7 worm cellular contexts compared by ENCODE assay signal in the genomic region with DNA sequence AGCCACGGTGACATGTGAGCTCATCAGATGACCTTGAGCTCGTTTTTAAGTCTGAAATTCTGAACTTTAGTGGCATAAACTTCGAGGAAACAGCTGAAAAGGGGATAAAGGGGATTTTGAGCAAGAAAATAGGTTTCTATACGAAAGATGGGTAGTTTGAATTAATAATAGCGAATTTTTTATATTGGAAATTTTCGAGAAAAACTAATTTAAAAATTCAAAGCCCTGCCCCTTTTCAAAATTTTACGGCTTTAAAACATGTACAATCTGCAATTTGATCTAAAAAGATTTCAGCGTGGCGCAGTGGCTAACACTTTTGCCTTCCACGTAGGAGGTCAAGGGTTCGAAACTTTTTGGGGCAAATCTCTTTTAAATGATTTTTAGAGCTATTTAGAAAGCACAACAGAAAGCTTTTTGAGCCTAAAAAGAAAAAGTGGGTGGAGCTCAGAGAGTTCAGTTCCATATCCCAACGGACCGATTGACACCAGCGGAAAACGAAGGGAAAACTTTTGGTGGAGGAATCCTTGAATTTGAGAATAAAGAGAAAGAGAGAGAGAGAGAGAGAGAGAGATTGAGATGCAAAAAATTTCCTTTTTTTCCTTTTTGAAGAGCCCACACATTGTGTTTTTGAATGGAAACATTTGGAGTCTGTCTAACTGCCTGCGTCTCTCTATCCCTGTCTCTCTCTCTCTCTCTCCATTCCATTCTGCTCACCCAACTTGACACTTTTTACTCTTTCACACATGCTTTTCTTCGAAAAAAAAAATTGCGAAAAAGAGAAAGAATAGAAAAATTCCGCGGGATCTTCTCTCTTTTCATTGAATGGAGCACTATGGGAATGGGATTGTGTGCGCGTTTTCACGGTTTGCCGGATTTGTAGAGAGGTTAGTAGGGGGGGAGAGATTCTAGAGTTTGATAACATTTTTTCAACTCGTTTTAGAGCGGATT.
TF ChIP-seq lines count a peak whose summit lies in the region.

A gene (minus strand): TSS at position 51 of the 948 bp plus-strand sequence.

TF ChIP-seq in whole organism, L1 larva, 84 proteins besides CTCF, POLR2A, EP300 and RAD21 (continues in another document):
- no peak for TF ChIP-seq skn-1 (tag; optimal IDR thresholded peaks at IDR 0.05; lab: Kevin White, UChicago)
- peak; percentile 57 for TF ChIP-seq dsc-1 (tag; optimal IDR thresholded peaks at IDR 0.05; lab: Kevin White, UChicago)
- TF ChIP-seq ceh-63 (GFP tag; optimal IDR thresholded peaks at IDR 0.05; lab: Kevin White, UChicago), result no peak
- no peak for TF ChIP-seq aha-1 (tag; optimal IDR thresholded peaks at IDR 0.05; lab: Kevin White, UChicago)
- TF ChIP-seq tbx-2 (tag; optimal IDR thresholded peaks at IDR 0.05; lab: Kevin White, UChicago), result no peak
- TF ChIP-seq zip-4 (GFP tag; optimal IDR thresholded peaks at IDR 0.05; lab: Kevin White, UChicago), result no peak
- no peak for TF ChIP-seq alr-1 (tag; optimal IDR thresholded peaks at IDR 0.05; lab: Kevin White, UChicago; ENCODE audit: borderline replicate concordance)
- no peak for TF ChIP-seq unc-98 (GFP tag; IDR thresholded peaks at IDR 0.05; lab: Robert Waterston, UW)
- peak; percentile 83 for TF ChIP-seq lin-14 (GFP tag; optimal IDR thresholded peaks at IDR 0.05; lab: Kevin White, UChicago)
- no peak for TF ChIP-seq zag-1 (tag; optimal IDR thresholded peaks at IDR 0.05; lab: Kevin White, UChicago)
- TF ChIP-seq lsy-2 (tag; optimal IDR thresholded peaks at IDR 0.05; lab: Kevin White, UChicago), result peak; percentile 31 to 55

TF ChIP-seq in whole organism, L2 larva, 48 proteins besides CTCF, POLR2A, EP300 and RAD21:
- TF ChIP-seq lsy-2 (tag; optimal IDR thresholded peaks at IDR 0.05; lab: Kevin White, UChicago) (peak; percentile 15 to 58), unc-55 (GFP tag; optimal IDR thresholded peaks at IDR 0.05; lab: Kevin White, UChicago) (peak; percentile 10), C34F6.9 (tag; optimal IDR thresholded peaks at IDR 0.05; lab: Kevin White, UChicago) (peak; percentile 29), lin-13 (GFP tag; optimal IDR thresholded peaks at IDR 0.05; lab: Kevin White, UChicago) (no peak), zag-1 (tag; optimal IDR thresholded peaks at IDR 0.05; lab: Kevin White, UChicago) (peak; percentile 35), nhr-129 (tag; optimal IDR thresholded peaks at IDR 0.05; lab: Kevin White, UChicago) (peak; percentile 31)

TF ChIP-seq in whole organism, L3 larva, 47 proteins besides CTCF, POLR2A, EP300 and RAD21:
- no peak for TF ChIP-seq ZK546.5 (tag; optimal IDR thresholded peaks at IDR 0.05; lab: Kevin White, UChicago)
- TF ChIP-seq lin-15B (tag; optimal IDR thresholded peaks at IDR 0.05; lab: Kevin White, UChicago), result peak; percentile 33
- TF ChIP-seq ceh-28 (tag; optimal IDR thresholded peaks at IDR 0.05; lab: Kevin White, UChicago), result no peak
- peak; percentile 6 for TF ChIP-seq fkh-10 (GFP tag; optimal IDR thresholded peaks at IDR 0.05; lab: Kevin White, UChicago)
- peak; percentile 18 for TF ChIP-seq lin-39 (tag; optimal IDR thresholded peaks at IDR 0.05; lab: Kevin White, UChicago)
- peak; percentile 42 for TF ChIP-seq nfya-1 (tag; optimal IDR thresholded peaks at IDR 0.05; lab: Kevin White, UChicago; ENCODE audit: insufficient read depth)
- no peak for TF ChIP-seq nhr-237 (tag; optimal IDR thresholded peaks at IDR 0.05; lab: Kevin White, UChicago)
- TF ChIP-seq mml-1 (tag; optimal IDR thresholded peaks at IDR 0.05; lab: Kevin White, UChicago), result no peak
- TF ChIP-seq tbx-2 (tag; optimal IDR thresholded peaks at IDR 0.05; lab: Kevin White, UChicago), result no peak

TF ChIP-seq in whole organism, L4 larva, 104 proteins besides CTCF, POLR2A, EP300 and RAD21 (continues in another document):
- TF ChIP-seq madf-5 (GFP tag; IDR thresholded peaks at IDR 0.05; lab: Robert Waterston, UW) (0 out of 4 replicates have a peak, but pooled peaks of 1 of the 2 experiments have one; percentile 50), php-3 (GFP tag; IDR thresholded peaks at IDR 0.05; lab: Robert Waterston, UW) (0 out of 2 replicates have a peak, but pooled peaks have one; percentile 42), lin-38 (GFP tag; IDR thresholded peaks at IDR 0.05; lab: Robert Waterston, UW) (peak; percentile 74), arid-1 (GFP tag; conservative IDR thresholded peaks at IDR 0.05; lab: Robert Waterston, UW) (peak; percentile 72; the same call in 1 of the 2 replicates), daf-19 (GFP tag; conservative IDR thresholded peaks at IDR 0.05; lab: Robert Waterston, UW) (0 out of 2 replicates have a peak, but pooled peaks have one; percentile 44), nhr-10 (tag; optimal IDR thresholded peaks at IDR 0.05; lab: Kevin White, UChicago) (no peak), lin-1 (GFP tag; IDR thresholded peaks at IDR 0.05; lab: Robert Waterston, UW) (no peak), pha-4 (GFP tag; IDR thresholded peaks at IDR 0.05; lab: Robert Waterston, UW) (peak; percentile 79; the same call in 1 of the 2 replicates), pha-4 (tag; optimal IDR thresholded peaks at IDR 0.05; lab: Kevin White, UChicago) (no peak), unc-62 (GFP tag; optimal IDR thresholded peaks at IDR 0.05 in 1 of 2; lab: Kevin White, UChicago) (peak in 1 of 2 experiments; percentile 47), unc-62 (tag; optimal IDR thresholded peaks at IDR 0.05; lab: Kevin White, UChicago) (no peak), nhr-48 (tag; optimal IDR thresholded peaks at IDR 0.05; lab: Kevin White, UChicago) (peak; percentile 26)

TF ChIP-seq in whole organism, late embryonic, 69 proteins besides CTCF, POLR2A, EP300 and RAD21:
- TF ChIP-seq pat-9 (tag; optimal IDR thresholded peaks at IDR 0.05; lab: Kevin White, UChicago), result no peak
- peak; percentile 3 for TF ChIP-seq nfya-1 (tag; optimal IDR thresholded peaks at IDR 0.05; lab: Kevin White, UChicago)

TF ChIP-seq in whole organism, mixed stage, embryonic, 35 proteins besides CTCF, POLR2A, EP300 and RAD21:
- peak; percentile 14 for TF ChIP-seq ces-1 (GFP tag; optimal IDR thresholded peaks at IDR 0.05; lab: Kevin White, UChicago)
- TF ChIP-seq hlh-1 (tag; optimal IDR thresholded peaks at IDR 0.05; lab: Kevin White, UChicago), result no peak

TF ChIP-seq in whole organism, young adult, 124 proteins besides CTCF, POLR2A, EP300 and RAD21 (continues in another document):
- TF ChIP-seq hmg-1.2 (GFP tag; IDR thresholded peaks at IDR 0.05; lab: Robert Waterston, UW), result no peak; the same call in 1 of the 2 replicates
- TF ChIP-seq egl-44 (GFP tag; IDR thresholded peaks at IDR 0.05; lab: Robert Waterston, UW), result 0 out of 2 replicates have a peak, but pooled peaks have one; percentile 34
- peak; percentile 87 for TF ChIP-seq snpc-1.3 (tag; optimal IDR thresholded peaks at IDR 0.05; lab: Kevin White, UChicago; ENCODE audit: insufficient read depth)
- TF ChIP-seq C17E4.6 (GFP tag; IDR thresholded peaks at IDR 0.05; lab: Robert Waterston, UW), result no peak
- peak in 1 of 2 experiments; percentile 42 for TF ChIP-seq let-607 (tag; optimal IDR thresholded peaks at IDR 0.05; lab: Kevin White, UChicago)
- TF ChIP-seq hlh-12 (tag; optimal IDR thresholded peaks at IDR 0.05; lab: Kevin White, UChicago), result no peak
- TF ChIP-seq ceh-27 (GFP tag; optimal IDR thresholded peaks at IDR 0.05; lab: Kevin White, UChicago), result no peak
- TF ChIP-seq hrde-1 (tag; optimal IDR thresholded peaks at IDR 0.05; lab: Kevin White, UChicago; ENCODE audit: borderline replicate concordance), result peak; percentile 28
- no peak for TF ChIP-seq hsf-1 (GFP tag; IDR thresholded peaks at IDR 0.05; lab: Robert Waterston, UW)
- TF ChIP-seq cebp-2 (GFP tag; IDR thresholded peaks at IDR 0.05; lab: Robert Waterston, UW), result peak; percentile 75; the same call in 1 of the 2 replicates
- no peak for TF ChIP-seq sptf-2 (GFP tag; optimal IDR thresholded peaks at IDR 0.05; lab: Kevin White, UChicago)
- peak; percentile 49 for TF ChIP-seq snpc-4 (GFP tag; optimal IDR thresholded peaks at IDR 0.05; lab: Kevin White, UChicago)
- peak in 1 of 4 experiments; percentile 27 for TF ChIP-seq snpc-4 (tag; optimal IDR thresholded peaks at IDR 0.05; lab: Kevin White, UChicago)
- no peak for TF ChIP-seq ztf-22 (GFP tag; optimal IDR thresholded peaks at IDR 0.05; lab: Kevin White, UChicago)
- TF ChIP-seq B0261.1 (tag; optimal IDR thresholded peaks at IDR 0.05; lab: Kevin White, UChicago), result peak; percentile 71
- peak; percentile 63 for TF ChIP-seq snpc-3.4 (tag; optimal IDR thresholded peaks at IDR 0.05; lab: Kevin White, UChicago)
- no peak for TF ChIP-seq B0336.3 (GFP tag; IDR thresholded peaks at IDR 0.05; lab: Robert Waterston, UW)
- TF ChIP-seq dox-1 (GFP tag; IDR thresholded peaks at IDR 0.05; lab: Robert Waterston, UW), result 0 out of 2 replicates have a peak, but pooled peaks have one; percentile 23
- TF ChIP-seq die-1 (tag; optimal IDR thresholded peaks at IDR 0.05; lab: Kevin White, UChicago), result peak; percentile 78
- TF ChIP-seq somi-1 (GFP tag; optimal IDR thresholded peaks at IDR 0.05; lab: Kevin White, UChicago), result peak; percentile 29
- TF ChIP-seq nhr-27 (tag; optimal IDR thresholded peaks at IDR 0.05; lab: Kevin White, UChicago), result no peak
- no peak for TF ChIP-seq nhr-80 (tag; optimal IDR thresholded peaks at IDR 0.05; lab: Kevin White, UChicago)
- TF ChIP-seq T26A5.8 (tag; optimal IDR thresholded peaks at IDR 0.05; lab: Kevin White, UChicago), result peak; percentile 53
- no peak for TF ChIP-seq dpff-1 (tag; optimal IDR thresholded peaks at IDR 0.05; lab: Kevin White, UChicago)
- peak; percentile 66 for TF ChIP-seq athp-1 (tag; optimal IDR thresholded peaks at IDR 0.05; lab: Kevin White, UChicago)
- peak; percentile 44 for TF ChIP-seq mxl-1 (tag; optimal IDR thresholded peaks at IDR 0.05; lab: Kevin White, UChicago)
- TF ChIP-seq attf-3 (GFP tag; conservative IDR thresholded peaks at IDR 0.05; lab: Robert Waterston, UW), result 0 out of 2 replicates have a peak, but pooled peaks have one; percentile 26
- no peak for TF ChIP-seq sdz-38 (tag; optimal IDR thresholded peaks at IDR 0.05; lab: Kevin White, UChicago)
- peak; percentile 4 for TF ChIP-seq lsl-1 (GFP tag; optimal IDR thresholded peaks at IDR 0.05; lab: Kevin White, UChicago)
- TF ChIP-seq nfya-1 (tag; optimal IDR thresholded peaks at IDR 0.05; lab: Kevin White, UChicago; ENCODE audit: borderline replicate concordance, insufficient read depth), result no peak
- no peak for TF ChIP-seq C06A6.2 (GFP tag; conservative IDR thresholded peaks at IDR 0.05; lab: Robert Waterston, UW)
- TF ChIP-seq Y79H2A.3 (GFP tag; conservative IDR thresholded peaks at IDR 0.05; lab: Robert Waterston, UW), result no peak
- peak; percentile 74 for TF ChIP-seq nhr-90 (tag; optimal IDR thresholded peaks at IDR 0.05; lab: Kevin White, UChicago)
- TF ChIP-seq rpc-1 (optimal IDR thresholded peaks at IDR 0.05; lab: Kevin White, UChicago), result peak; percentile 88
- TF ChIP-seq rpc-1 (tag; optimal IDR thresholded peaks at IDR 0.05; lab: Kevin White, UChicago), result peak; percentile 94
- TF ChIP-seq rec-8 (tag; optimal IDR thresholded peaks at IDR 0.05; lab: Kevin White, UChicago), result peak; percentile 23 to 54
- TF ChIP-seq F23B12.7 (tag; optimal IDR thresholded peaks at IDR 0.05; lab: Kevin White, UChicago; ENCODE audit: insufficient read depth), result peak; percentile 44
